Worm (Caenorhabditis elegans): Measurements from ENCODE around the gene Y39A1A.3.

The Y39A1A.3 gene

ce11 chrIII:10636493-10637031 lies 40.3 kb upstream of the Y39A1A.3 start (continued):
- TF ChIP-seq grh-1 (GFP tag; IDR thresholded peaks at IDR 0.05) (no peak), mef-2 (tag; optimal IDR thresholded peaks at IDR 0.05) (no peak), swsn-7 (tag; optimal IDR thresholded peaks at IDR 0.05) (no peak), dpl-1 (GFP tag; optimal IDR thresholded peaks at IDR 0.05) (no peak), nhr-85 (tag) (peak; percentile 3), fkh-10 (GFP tag; optimal IDR thresholded peaks at IDR 0.05) (no peak), efl-3 (GFP tag; optimal IDR thresholded peaks at IDR 0.05) (no peak), nhr-77 (tag; optimal IDR thresholded peaks at IDR 0.05) (no peak), ztf-11 (tag; optimal IDR thresholded peaks at IDR 0.05) (no peak), egl-13 (tag; optimal IDR thresholded peaks at IDR 0.05) (no peak), unc-62 (GFP tag; optimal IDR thresholded peaks at IDR 0.05) (no peak), sox-4 (tag; optimal IDR thresholded peaks at IDR 0.05) (no peak), hpl-2 (GFP tag; optimal IDR thresholded peaks at IDR 0.05) (no peak), lin-15B (tag; optimal IDR thresholded peaks at IDR 0.05) (no peak), nhr-20 (tag; optimal IDR thresholded peaks at IDR 0.05) (peak; percentile 23), F16B12.6 (tag; optimal IDR thresholded peaks at IDR 0.05) (no peak), aha-1 (tag; optimal IDR thresholded peaks at IDR 0.05) (no peak), nhr-76 (tag; optimal IDR thresholded peaks at IDR 0.05) (no peak), C04F5.9 (tag; optimal IDR thresholded peaks at IDR 0.05) (no peak), nhr-28 (tag; optimal IDR thresholded peaks at IDR 0.05) (no peak), ceh-63 (GFP tag; optimal IDR thresholded peaks at IDR 0.05) (no peak), isw-1 (GFP tag; IDR thresholded peaks at IDR 0.05) (no peak), unc-98 (GFP tag; IDR thresholded peaks at IDR 0.05) (no peak), sup-37 (GFP tag; optimal IDR thresholded peaks at IDR 0.05) (no peak), hlh-4 (tag; optimal IDR thresholded peaks at IDR 0.05) (no peak), lin-39 (tag; optimal IDR thresholded peaks at IDR 0.05) (no peak), jun-1 (tag; optimal IDR thresholded peaks at IDR 0.05) (no peak)

DNA sequence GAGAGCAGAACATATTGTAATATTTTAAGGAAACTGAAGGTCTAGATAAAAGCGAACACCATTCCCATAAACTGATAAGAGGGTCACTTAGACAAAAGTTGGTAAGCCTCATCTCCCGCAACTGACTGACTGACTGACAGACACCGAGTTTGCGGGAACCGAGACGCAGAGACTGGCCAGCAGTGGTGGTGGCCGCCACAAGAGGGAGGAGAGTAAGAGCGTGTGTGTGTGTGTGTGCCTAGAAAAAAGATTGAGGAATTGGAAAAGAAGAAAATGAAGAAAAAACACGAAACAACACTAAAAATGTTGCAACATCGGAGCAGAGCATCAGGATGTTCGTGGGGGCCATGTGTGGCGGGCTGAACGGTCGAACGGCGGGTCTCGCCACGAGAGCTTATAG lies 38.3 kb upstream of the Y39A1A.3 start:
- TF ChIP-seq efl-1 (optimal IDR thresholded peaks at IDR 0.05) (no peak), efl-1 (GFP tag; optimal IDR thresholded peaks at IDR 0.05 in 1 of 2) (peak in 1 of 2 experiments; percentile 53), isw-1 (GFP tag; IDR thresholded peaks at IDR 0.05) (no peak), sox-4 (tag; optimal IDR thresholded peaks at IDR 0.05) (no peak), nhr-47 (tag; optimal IDR thresholded peaks at IDR 0.05) (no peak), ceh-82 (tag; optimal IDR thresholded peaks at IDR 0.05) (peak in 1 of 3 experiments; percentile 2), blmp-1 (tag; optimal IDR thresholded peaks at IDR 0.05) (no peak), rnt-1 (tag; optimal IDR thresholded peaks at IDR 0.05) (peak; percentile 51), pax-3 (tag; optimal IDR thresholded peaks at IDR 0.05) (no peak), mep-1 (tag; optimal IDR thresholded peaks at IDR 0.05) (no peak), ceh-88 (GFP tag; IDR thresholded peaks at IDR 0.05) (no peak)

DNA sequence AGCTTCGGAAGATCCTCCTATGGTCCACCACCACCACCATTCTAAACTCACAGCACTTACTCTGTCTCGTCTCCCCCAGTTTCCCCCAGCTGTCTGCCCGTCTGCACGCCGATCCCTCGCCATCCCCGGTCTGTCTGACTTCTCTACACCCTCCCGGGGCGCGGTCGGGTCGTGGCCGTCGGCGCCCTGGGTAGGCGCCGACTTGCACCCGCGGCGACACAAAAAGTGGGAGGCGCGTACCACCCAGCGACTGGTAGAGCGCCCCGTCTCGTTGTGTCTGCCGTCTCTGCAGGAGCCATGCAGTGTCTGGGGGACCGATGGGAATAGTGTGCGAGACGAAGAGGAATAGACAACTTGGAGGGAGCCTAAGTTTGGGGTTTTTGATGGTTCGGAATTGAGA lies 37.7 kb upstream of the Y39A1A.3 start:
- TF ChIP-seq grh-1 (GFP tag; IDR thresholded peaks at IDR 0.05) (peak; percentile 86), dpl-1 (GFP tag; optimal IDR thresholded peaks at IDR 0.05) (peak; percentile 51 to 70 (median 58)), nhr-76 (tag; optimal IDR thresholded peaks at IDR 0.05) (no peak), pag-3 (tag; optimal IDR thresholded peaks at IDR 0.05; ENCODE audit: borderline replicate concordance, insufficient read depth) (no peak), ztf-11 (tag; optimal IDR thresholded peaks at IDR 0.05) (peak in 1 of 2 experiments; percentile 82), nhr-11 (tag; optimal IDR thresholded peaks at IDR 0.05) (peak; percentile 68), nhr-28 (tag; optimal IDR thresholded peaks at IDR 0.05) (no peak), hpl-2 (GFP tag; optimal IDR thresholded peaks at IDR 0.05) (no peak), ces-1 (GFP tag; optimal IDR thresholded peaks at IDR 0.05) (no peak), snu-23 (GFP tag; optimal IDR thresholded peaks at IDR 0.05) (peak; percentile 86), nhr-90 (tag; optimal IDR thresholded peaks at IDR 0.05; ENCODE audit: poor library complexity) (peak; percentile 89), Y116A8C.19 (tag; optimal IDR thresholded peaks at IDR 0.05; ENCODE audit: borderline replicate concordance) (no peak), ceh-63 (GFP tag; optimal IDR thresholded peaks at IDR 0.05) (no peak), sptf-1 (tag; optimal IDR thresholded peaks at IDR 0.05) (no peak), lin-39 (tag; optimal IDR thresholded peaks at IDR 0.05) (peak; percentile 20), aha-1 (tag; optimal IDR thresholded peaks at IDR 0.05) (peak; percentile 91), isw-1 (GFP tag; IDR thresholded peaks at IDR 0.05) (peak; percentile 68), nhr-85 (tag) (peak; percentile 96), elt-3 (tag; optimal IDR thresholded peaks at IDR 0.05) (peak in 2 of 6 experiments; percentile 28 to 56), egl-13 (tag; optimal IDR thresholded peaks at IDR 0.05) (peak; percentile 89), nhr-47 (tag; optimal IDR thresholded peaks at IDR 0.05) (peak; percentile 92), unc-86 (tag; optimal IDR thresholded peaks at IDR 0.05) (peak; percentile 91), hlh-17 (GFP tag; optimal IDR thresholded peaks at IDR 0.05; ENCODE audit: borderline replicate concordance) (no peak), ztf-4 (tag; optimal IDR thresholded peaks at IDR 0.05) (peak; percentile 86), irx-1 (tag; optimal IDR thresholded peaks at IDR 0.05) (peak; percentile 72), mab-9 (GFP tag; IDR thresholded peaks at IDR 0.05) (peak; percentile 74)

Data from whole organism, L1 larva.